Worm (Caenorhabditis elegans): ENCODE data around the gene arrd-10.

The arrd-10 gene

DNA sequence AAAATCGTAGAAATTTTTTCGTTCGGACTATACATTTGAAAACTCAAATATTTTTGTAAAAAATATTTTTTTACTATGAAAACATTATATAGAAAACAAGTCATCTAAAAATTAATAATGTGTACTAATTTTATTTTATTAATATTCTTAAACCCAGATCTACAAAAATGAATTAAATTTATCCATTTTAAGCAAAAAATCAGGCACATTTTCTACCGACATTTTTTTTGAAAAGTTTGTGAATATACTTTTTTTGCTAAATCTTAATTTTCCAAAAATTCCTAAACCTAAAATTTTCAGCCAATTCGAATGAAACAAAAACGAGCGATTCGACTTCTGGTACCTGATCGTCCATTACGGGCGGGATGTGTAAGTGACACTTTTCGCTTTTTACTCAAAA lies at the start of gene arrd-10:
Gene arrd-10 (plus strand): TSS at position 301 of the 400 bp plus-strand sequence.
- TF ChIP-seq med-1 (GFP tag; optimal IDR thresholded peaks at IDR 0.05; ENCODE audit: insufficient read depth) (no peak), ztf-29 (GFP tag; IDR thresholded peaks at IDR 0.05) (no peak), ztf-23 (GFP tag; IDR thresholded peaks at IDR 0.05) (no peak)

DNA sequence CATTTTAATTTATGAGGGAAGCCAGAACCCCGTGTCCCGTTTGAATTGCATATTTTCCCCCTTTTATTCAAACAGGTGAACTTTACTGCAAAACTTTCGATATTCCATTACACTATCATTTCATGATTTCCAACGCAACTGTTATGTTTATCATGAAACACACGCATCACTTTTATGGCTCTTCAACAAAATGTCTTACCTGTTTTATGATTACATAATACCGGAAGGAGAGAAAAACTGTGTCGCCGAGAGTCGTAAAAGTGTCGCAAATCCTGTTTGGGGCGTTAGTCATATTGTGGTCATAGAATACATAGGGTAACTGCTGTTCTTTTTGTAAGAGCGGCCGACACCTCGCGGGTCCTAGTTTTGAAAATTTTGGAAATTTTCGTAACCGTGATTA lies 47.5 kb upstream of the arrd-10 start:
- no peak for TF ChIP-seq ref-1 (GFP tag; conservative IDR thresholded peaks at IDR 0.05)
- no peak for TF ChIP-seq T22C8.4 (GFP tag; IDR thresholded peaks at IDR 0.05)
- no peak for TF ChIP-seq klf-2 (GFP tag; conservative IDR thresholded peaks at IDR 0.05)
- no peak for TF ChIP-seq cog-1 (tag; optimal IDR thresholded peaks at IDR 0.05)
- TF ChIP-seq ztf-23 (GFP tag; IDR thresholded peaks at IDR 0.05), result no peak
- no peak for TF ChIP-seq flt-1 (GFP tag; IDR thresholded peaks at IDR 0.05)
- TF ChIP-seq med-1 (GFP tag; optimal IDR thresholded peaks at IDR 0.05; ENCODE audit: insufficient read depth), result no peak
- no peak for TF ChIP-seq tab-1 (GFP tag; IDR thresholded peaks at IDR 0.05)
- no peak for TF ChIP-seq ztf-29 (GFP tag; IDR thresholded peaks at IDR 0.05)

DNA sequence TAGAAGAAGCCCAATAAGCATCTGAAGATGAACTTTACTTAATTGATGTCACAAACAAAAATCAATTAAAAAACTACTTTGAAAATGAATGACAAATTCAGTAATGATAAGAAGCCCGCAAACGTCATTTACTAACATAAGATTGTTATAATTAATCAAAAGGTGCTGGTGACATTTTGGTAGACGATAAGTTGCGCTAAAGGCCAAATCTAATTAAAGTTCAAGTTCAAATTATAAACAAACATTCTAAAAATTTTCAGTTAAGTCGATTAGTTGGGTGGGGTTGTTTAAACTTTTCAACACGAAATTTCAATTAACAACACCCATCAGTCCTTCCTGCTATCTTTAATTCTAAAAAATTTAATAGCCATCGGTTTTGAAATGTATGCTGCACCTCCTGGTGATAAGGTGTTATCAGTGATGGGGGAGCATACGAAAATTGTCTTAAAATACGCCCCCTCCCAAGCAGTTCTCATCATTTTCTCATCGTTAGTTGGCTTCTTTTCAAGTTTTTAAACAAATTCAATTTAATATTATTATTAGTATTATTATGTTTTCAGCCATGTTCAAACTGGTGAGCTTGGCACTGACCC lies 44.7 kb upstream of the arrd-10 start, which contains the start of the genes clec-62 and clec-63:
Gene clec-62 (minus strand): TSS at position 51 of the 593 bp plus-strand sequence.
Gene clec-63 (plus strand): TSS at position 561 of the 593 bp plus-strand sequence.
- TF ChIP-seq ztf-29 (GFP tag; IDR thresholded peaks at IDR 0.05), result no peak
- TF ChIP-seq med-1 (GFP tag; optimal IDR thresholded peaks at IDR 0.05; ENCODE audit: insufficient read depth), result no peak
- TF ChIP-seq flt-1 (GFP tag; IDR thresholded peaks at IDR 0.05), result no peak
- TF ChIP-seq T22C8.4 (GFP tag; IDR thresholded peaks at IDR 0.05), result no peak
- TF ChIP-seq ref-1 (GFP tag; conservative IDR thresholded peaks at IDR 0.05), result no peak
- no peak for TF ChIP-seq ztf-23 (GFP tag; IDR thresholded peaks at IDR 0.05)
- no peak for TF ChIP-seq tab-1 (GFP tag; IDR thresholded peaks at IDR 0.05)
- no peak for TF ChIP-seq cog-1 (tag; optimal IDR thresholded peaks at IDR 0.05)
- TF ChIP-seq klf-2 (GFP tag; conservative IDR thresholded peaks at IDR 0.05), result no peak

DNA sequence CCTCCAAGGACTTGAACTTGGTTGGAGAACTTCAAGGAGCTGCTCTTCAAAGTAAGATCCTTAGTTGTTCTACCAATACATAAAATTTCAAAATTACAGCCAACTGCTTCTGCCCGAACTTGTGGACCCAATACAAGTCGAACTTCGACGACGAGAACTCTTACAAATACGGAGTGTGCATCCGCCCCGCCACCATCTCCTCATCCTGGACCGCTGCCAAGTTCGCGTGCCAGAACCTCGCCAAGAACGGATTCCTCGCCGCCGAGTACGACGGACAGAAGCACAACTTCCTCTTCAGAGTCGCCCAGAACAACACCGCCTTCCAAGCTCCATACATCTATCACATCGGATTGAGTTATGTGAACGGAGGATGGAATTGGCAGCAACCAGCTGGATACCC lies 43.2 kb upstream of the arrd-10 start:
- TF ChIP-seq flt-1 (GFP tag; IDR thresholded peaks at IDR 0.05) (no peak), T22C8.4 (GFP tag; IDR thresholded peaks at IDR 0.05) (no peak), ztf-23 (GFP tag; IDR thresholded peaks at IDR 0.05) (no peak), klf-2 (GFP tag; conservative IDR thresholded peaks at IDR 0.05) (no peak), tab-1 (GFP tag; IDR thresholded peaks at IDR 0.05) (no peak), ref-1 (GFP tag; conservative IDR thresholded peaks at IDR 0.05) (no peak), med-1 (GFP tag; optimal IDR thresholded peaks at IDR 0.05; ENCODE audit: insufficient read depth) (no peak), ztf-29 (GFP tag; IDR thresholded peaks at IDR 0.05) (no peak), cog-1 (tag; optimal IDR thresholded peaks at IDR 0.05) (no peak)

DNA sequence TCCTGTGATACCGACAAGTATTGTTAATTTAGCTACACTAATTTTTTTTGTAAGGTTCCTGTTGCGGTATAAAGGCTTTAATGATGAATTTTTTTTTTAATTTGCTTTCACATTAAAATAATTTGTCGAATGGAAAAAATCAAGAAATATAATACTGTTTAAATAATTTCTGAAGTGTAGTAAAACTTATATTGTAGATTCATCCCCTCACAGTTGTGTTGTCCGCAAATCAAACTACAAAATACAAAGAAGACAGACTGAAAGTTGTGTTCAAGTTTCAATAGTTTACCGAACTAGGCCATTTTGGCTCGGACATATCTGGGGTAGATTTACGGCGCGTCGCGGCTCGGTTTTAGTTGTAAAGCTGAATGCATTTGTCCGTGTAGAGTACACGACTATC lies 42.5 kb upstream of the arrd-10 start:
- TF ChIP-seq ref-1 (GFP tag; conservative IDR thresholded peaks at IDR 0.05) (no peak), T22C8.4 (GFP tag; IDR thresholded peaks at IDR 0.05) (no peak), cog-1 (tag; optimal IDR thresholded peaks at IDR 0.05) (no peak), ztf-23 (GFP tag; IDR thresholded peaks at IDR 0.05) (no peak), ztf-29 (GFP tag; IDR thresholded peaks at IDR 0.05) (no peak), med-1 (GFP tag; optimal IDR thresholded peaks at IDR 0.05; ENCODE audit: insufficient read depth) (no peak), flt-1 (GFP tag; IDR thresholded peaks at IDR 0.05) (no peak), klf-2 (GFP tag; conservative IDR thresholded peaks at IDR 0.05) (no peak), tab-1 (GFP tag; IDR thresholded peaks at IDR 0.05) (no peak)

DNA sequence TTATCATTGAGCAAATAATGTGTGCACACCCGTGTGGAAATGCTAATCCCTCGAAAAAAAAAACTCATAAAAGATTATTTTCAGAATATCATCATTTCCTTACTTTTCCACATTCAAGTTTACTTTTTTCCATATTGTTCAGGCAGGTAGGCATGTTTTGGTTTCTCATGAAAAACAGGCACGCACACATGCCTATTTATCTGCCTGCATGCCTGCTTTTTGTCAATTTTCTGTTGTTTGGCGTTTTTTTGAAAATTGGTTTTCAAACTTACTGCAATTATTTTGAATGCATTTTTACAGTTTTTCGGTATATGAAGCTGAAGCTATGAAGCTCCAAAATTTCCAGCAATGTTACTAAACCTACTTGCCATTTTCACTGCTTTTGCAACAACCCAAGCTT lies 42.0 kb upstream of the arrd-10 start, which contains the start of gene clec-64:
Gene clec-64 (plus strand): TSS at position 301 of the 400 bp plus-strand sequence.
- TF ChIP-seq T22C8.4 (GFP tag; IDR thresholded peaks at IDR 0.05), result no peak
- TF ChIP-seq tab-1 (GFP tag; IDR thresholded peaks at IDR 0.05), result no peak
- TF ChIP-seq ref-1 (GFP tag; conservative IDR thresholded peaks at IDR 0.05), result no peak
- no peak for TF ChIP-seq flt-1 (GFP tag; IDR thresholded peaks at IDR 0.05)
- no peak for TF ChIP-seq ztf-29 (GFP tag; IDR thresholded peaks at IDR 0.05)
- no peak for TF ChIP-seq ztf-23 (GFP tag; IDR thresholded peaks at IDR 0.05)
- no peak for TF ChIP-seq cog-1 (tag; optimal IDR thresholded peaks at IDR 0.05)
- no peak for TF ChIP-seq med-1 (GFP tag; optimal IDR thresholded peaks at IDR 0.05; ENCODE audit: insufficient read depth)
- TF ChIP-seq klf-2 (GFP tag; conservative IDR thresholded peaks at IDR 0.05), result no peak

DNA sequence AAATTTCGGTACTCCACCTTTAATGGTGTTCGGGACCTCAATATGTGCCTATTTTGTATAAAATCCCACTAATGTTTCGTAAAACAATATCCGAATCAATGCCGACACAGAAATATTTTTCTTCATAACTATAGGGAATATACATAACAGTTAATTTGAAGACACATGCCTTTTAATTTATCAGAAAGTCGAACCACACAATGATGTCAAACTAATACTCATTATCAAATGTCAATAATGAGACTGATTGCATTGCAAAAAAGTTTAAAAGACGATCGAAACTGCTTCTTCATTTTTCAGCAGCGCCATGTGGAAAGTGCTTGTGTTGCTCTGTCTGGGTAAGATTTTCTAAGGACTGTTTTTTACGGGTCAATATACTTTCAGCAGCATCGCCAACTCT lies 38.9 kb upstream of the arrd-10 start, which contains the start of gene clec-65:
Gene clec-65 (plus strand): TSS at position 301 of the 400 bp plus-strand sequence.
- no peak for TF ChIP-seq klf-2 (GFP tag; conservative IDR thresholded peaks at IDR 0.05)
- no peak for TF ChIP-seq cog-1 (tag; optimal IDR thresholded peaks at IDR 0.05)
- no peak for TF ChIP-seq flt-1 (GFP tag; IDR thresholded peaks at IDR 0.05)
- TF ChIP-seq T22C8.4 (GFP tag; IDR thresholded peaks at IDR 0.05), result no peak
- TF ChIP-seq med-1 (GFP tag; optimal IDR thresholded peaks at IDR 0.05; ENCODE audit: insufficient read depth), result no peak
- no peak for TF ChIP-seq ztf-29 (GFP tag; IDR thresholded peaks at IDR 0.05)
- no peak for TF ChIP-seq tab-1 (GFP tag; IDR thresholded peaks at IDR 0.05)
- TF ChIP-seq ref-1 (GFP tag; conservative IDR thresholded peaks at IDR 0.05), result no peak
- TF ChIP-seq ztf-23 (GFP tag; IDR thresholded peaks at IDR 0.05), result no peak

DNA sequence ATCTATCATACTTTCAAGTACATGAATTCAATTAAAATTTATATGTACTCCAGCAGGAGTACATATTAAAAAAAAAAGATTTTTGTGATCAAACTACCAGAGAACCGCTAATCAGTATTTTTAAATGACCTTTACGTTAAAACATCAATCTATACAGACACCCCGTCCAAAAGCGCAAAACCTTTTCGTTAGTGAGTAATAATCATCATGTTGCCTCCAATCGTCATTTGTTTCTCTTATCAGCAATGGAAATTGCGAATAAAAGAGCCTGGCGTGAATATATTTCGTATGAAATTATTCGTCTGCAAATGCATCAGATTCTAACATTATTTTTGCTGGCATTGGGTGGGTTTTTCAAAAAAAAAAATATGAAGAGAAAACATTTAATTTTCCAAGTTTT lies 35.7 kb upstream of the arrd-10 start, which contains the start of gene clec-66:
Gene clec-66 (plus strand): TSS at position 225 of the 400 bp plus-strand sequence.
- TF ChIP-seq tab-1 (GFP tag; IDR thresholded peaks at IDR 0.05) (no peak), ztf-23 (GFP tag; IDR thresholded peaks at IDR 0.05) (no peak), ztf-29 (GFP tag; IDR thresholded peaks at IDR 0.05) (no peak), flt-1 (GFP tag; IDR thresholded peaks at IDR 0.05) (no peak), klf-2 (GFP tag; conservative IDR thresholded peaks at IDR 0.05) (no peak), T22C8.4 (GFP tag; IDR thresholded peaks at IDR 0.05) (no peak), med-1 (GFP tag; optimal IDR thresholded peaks at IDR 0.05; ENCODE audit: insufficient read depth) (no peak), ref-1 (GFP tag; conservative IDR thresholded peaks at IDR 0.05) (no peak), cog-1 (tag; optimal IDR thresholded peaks at IDR 0.05) (no peak)

DNA sequence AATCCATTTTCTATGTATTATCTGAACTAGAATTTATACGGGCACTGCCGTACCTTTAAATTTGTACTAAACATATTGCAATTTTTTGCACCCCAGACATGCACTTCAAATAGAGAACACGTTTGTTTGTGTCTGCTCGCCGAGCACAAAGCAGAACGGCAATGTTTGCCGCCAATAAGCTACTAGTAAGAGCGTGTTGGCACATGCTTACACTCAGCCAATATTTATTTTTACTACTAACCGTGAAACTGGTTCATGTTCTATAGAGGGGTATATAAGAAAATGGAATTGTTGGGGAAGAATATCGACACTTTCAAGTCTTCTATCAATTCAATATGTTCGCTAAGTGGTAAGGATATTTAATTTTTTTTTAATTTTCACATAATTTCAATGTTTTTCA lies 32.8 kb upstream of the arrd-10 start, which contains the start of gene nspb-11:
Gene nspb-11 (plus strand): TSS at position 301 of the 400 bp plus-strand sequence.
- TF ChIP-seq T22C8.4 (GFP tag; IDR thresholded peaks at IDR 0.05) (no peak), ref-1 (GFP tag; conservative IDR thresholded peaks at IDR 0.05) (no peak), cog-1 (tag; optimal IDR thresholded peaks at IDR 0.05) (no peak), med-1 (GFP tag; optimal IDR thresholded peaks at IDR 0.05; ENCODE audit: insufficient read depth) (no peak), tab-1 (GFP tag; IDR thresholded peaks at IDR 0.05) (no peak), klf-2 (GFP tag; conservative IDR thresholded peaks at IDR 0.05) (no peak), flt-1 (GFP tag; IDR thresholded peaks at IDR 0.05) (no peak)

Data from whole organism, midembryonic.